Worm (Caenorhabditis elegans) whole organism, L4 larva: Measurements from ENCODE around the gene T23G4.2.

Experiments
- F26F4.8 ChIP-seq: fragments of 200-800 bp; sonication (Bioruptor generic); conservative IDR thresholded peaks from 2 replicates; pipeline ENCODE4 v1.3.6; 2022; ENCODE audit warnings: missing genetic modification characterization, missing compliant biosample characterization
- F37D6.2 ChIP-seq: sonication (generic microtip); optimal IDR thresholded peaks from 2 replicates; lab custom pipeline; 2016; ENCODE audit warnings: mild to moderate bottlenecking, missing genetic modification characterization, missing compliant biosample characterization
- F44E2.7 ChIP-seq: fragments of 200-800 bp; sonication (Bioruptor generic); IDR thresholded peaks from 2 replicates; pipeline ENCODE4 v2.1.2; 2022; ENCODE audit warnings: missing genetic modification characterization, missing compliant biosample characterization
- T26A8.4 ChIP-seq: fragments of 200-800 bp; sonication (Bioruptor generic); IDR thresholded peaks from 2 replicates; pipeline ENCODE4 v1.3.6; 2022; ENCODE audit warnings: missing genetic modification characterization, missing compliant biosample characterization
- Y105C5A.15 ChIP-seq: fragments of 200-800 bp; sonication (Bioruptor generic); IDR thresholded peaks from 2 replicates; pipeline ENCODE4 v1.3.6; 2022; ENCODE audit warnings: missing genetic modification characterization, missing compliant biosample characterization
- Y48G9A.11 ChIP-seq: fragments of 200-800 bp; sonication (Bioruptor generic); IDR thresholded peaks from 2 replicates; pipeline ENCODE4 v1.3.6; 2022; ENCODE audit warnings: missing genetic modification reagents, missing genetic modification characterization, missing compliant biosample characterization
- Y5F2A.4 ChIP-seq: fragments of 200-800 bp; sonication (Bioruptor generic); optimal IDR thresholded peaks from 2 replicates; lab custom pipeline; 2018; ENCODE audit warnings: mild to moderate bottlenecking, missing genetic modification characterization, missing compliant biosample characterization
- Y75B8A.6 ChIP-seq: fragments of 200-800 bp; sonication (Bioruptor generic); IDR thresholded peaks from 2 replicates; pipeline ENCODE4 v1.3.6; 2022; ENCODE audit warnings: missing genetic modification reagents, missing genetic modification characterization, missing compliant biosample characterization
- ZK546.5 ChIP-seq, 2 experiments: sonication (generic microtip); optimal IDR thresholded peaks; 2 replicates each; lab custom pipeline; 2017; ENCODE audit warnings: missing biosample characterization in 2 of 2, missing genetic modification characterization in 2 of 2
- aha-1 ChIP-seq: fragments of 150-350 bp; peaks from one replicate; lab custom pipeline; 2014; ENCODE audit warnings: missing biosample characterization, missing genetic modification characterization
- aly-2 ChIP-seq: sonication (generic microtip); optimal IDR thresholded peaks from 2 replicates; lab custom pipeline; 2018; ENCODE audit warnings: missing biosample characterization, missing genetic modification characterization
- attf-4 ChIP-seq: sonication (generic microtip); optimal IDR thresholded peaks from 3 replicates; lab custom pipeline; 2017; ENCODE audit warnings: missing biosample characterization, missing genetic modification characterization
- ceh-20 ChIP-seq: fragments of 200-800 bp; sonication (Bioruptor generic); IDR thresholded peaks from 2 replicates; pipeline ENCODE4 v1.3.6; 2022; ENCODE audit warnings: missing genetic modification reagents, missing genetic modification characterization, missing compliant biosample characterization
- ceh-28 ChIP-seq: fragments of 150-350 bp; optimal IDR thresholded peaks from 2 replicates; lab custom pipeline; 2014; ENCODE audit warnings: missing biosample characterization, missing genetic modification reagents, missing genetic modification characterization
- ceh-62 ChIP-seq: sonication (generic microtip); optimal IDR thresholded peaks from 2 replicates; lab custom pipeline; 2017; ENCODE audit warnings: missing biosample characterization, missing genetic modification characterization
- ceh-82 ChIP-seq: sonication (generic microtip); optimal IDR thresholded peaks from 2 replicates; lab custom pipeline; 2017; ENCODE audit warnings: missing biosample characterization, missing genetic modification characterization
- ces-1 ChIP-seq: fragments of 150-350 bp; sonication (generic microtip); optimal IDR thresholded peaks from 4 replicates; lab custom pipeline; 2014; ENCODE audit warnings: missing biosample characterization, missing genetic modification reagents, missing genetic modification characterization
- ctbp-1 ChIP-seq: fragments of 200-800 bp; sonication (Bioruptor generic); IDR thresholded peaks from 2 replicates; pipeline ENCODE4 v1.3.6; 2022; ENCODE audit warnings: missing genetic modification reagents, missing genetic modification characterization, missing compliant biosample characterization
- dmd-6 ChIP-seq: fragments of 200-800 bp; sonication (Bioruptor generic); IDR thresholded peaks from 2 replicates; pipeline ENCODE4 v1.3.6; 2022; ENCODE audit warnings: missing genetic modification reagents, missing genetic modification characterization, missing compliant biosample characterization
- dmd-8 ChIP-seq: fragments of 200-800 bp; sonication (Bioruptor generic); IDR thresholded peaks from 2 replicates; pipeline ENCODE4 v1.3.6; 2022; ENCODE audit warnings: missing genetic modification characterization, missing compliant biosample characterization
- dmd-9 ChIP-seq: fragments of 200-800 bp; sonication (Bioruptor generic); IDR thresholded peaks from 2 replicates; pipeline ENCODE4 v1.3.6; 2022; ENCODE audit warnings: missing genetic modification reagents, missing genetic modification characterization, missing compliant biosample characterization
- dpl-1 ChIP-seq: fragments of 150-350 bp; optimal IDR thresholded peaks from 2 replicates; lab custom pipeline; 2014; ENCODE audit warnings: missing biosample characterization, missing genetic modification reagents, missing genetic modification characterization
- duxl-1 ChIP-seq: sonication (generic microtip); optimal IDR thresholded peaks from 2 replicates; lab custom pipeline; 2016; ENCODE audit warnings: mild to moderate bottlenecking, missing genetic modification characterization, moderate library complexity, missing compliant biosample characterization; ENCODE audit not compliant: poor library complexity
- dve-1 ChIP-seq: sonication (generic microtip); optimal IDR thresholded peaks from 2 replicates; lab custom pipeline; 2017; ENCODE audit warnings: antibody characterized with exemption, mild to moderate bottlenecking, missing genetic modification characterization, missing compliant biosample characterization; ENCODE audit not compliant: insufficient read depth
- egl-43 ChIP-seq: fragments of 200-800 bp; sonication (Bioruptor generic); IDR thresholded peaks from 2 replicates; pipeline ENCODE4 v1.3.6; 2022; ENCODE audit warnings: missing genetic modification reagents, missing genetic modification characterization, missing compliant biosample characterization
- hlh-11 ChIP-seq: fragments of 200-800 bp; sonication (Bioruptor generic); optimal IDR thresholded peaks from 2 replicates; lab custom pipeline; 2018; ENCODE audit warnings: mild to moderate bottlenecking, missing genetic modification characterization, missing compliant biosample characterization
- jun-1 ChIP-seq: fragments of 150-350 bp; optimal IDR thresholded peaks from 2 replicates; lab custom pipeline; 2014; ENCODE audit warnings: missing biosample characterization, missing genetic modification reagents, missing genetic modification characterization
- lim-7 ChIP-seq: fragments of 200-800 bp; sonication (Bioruptor generic); IDR thresholded peaks from 2 replicates; pipeline ENCODE4 v1.3.6; 2022; ENCODE audit warnings: missing genetic modification characterization, missing compliant biosample characterization
- lin-1 ChIP-seq: fragments of 200-800 bp; sonication (Bioruptor generic); IDR thresholded peaks from 2 replicates; pipeline ENCODE4 v1.3.6; 2022; ENCODE audit warnings: missing genetic modification reagents, missing genetic modification characterization, missing compliant biosample characterization
- lin-15B ChIP-seq: fragments of 150-350 bp; sonication (generic microtip); optimal IDR thresholded peaks from 3 replicates; lab custom pipeline; 2014; ENCODE audit warnings: missing biosample characterization, missing genetic modification characterization
- lin-38 ChIP-seq: fragments of 200-800 bp; sonication (Bioruptor generic); IDR thresholded peaks from 2 replicates; pipeline ENCODE4 v1.3.6; 2022; ENCODE audit warnings: missing genetic modification reagents, missing genetic modification characterization, missing compliant biosample characterization
- madf-5 ChIP-seq, 2 experiments: fragments of 200-800 bp; sonication (Bioruptor generic); IDR thresholded peaks; 2 replicates each; pipeline ENCODE4 v1.3.6; 2022; ENCODE audit warnings: missing compliant biosample characterization in 2 of 2, missing genetic modification characterization in 2 of 2
- madf-9 ChIP-seq: fragments of 200-800 bp; sonication (Bioruptor generic); conservative IDR thresholded peaks from 2 replicates; pipeline ENCODE4 v1.3.6; 2022; ENCODE audit warnings: missing genetic modification reagents, missing genetic modification characterization, missing compliant biosample characterization
- mdl-1 ChIP-seq, 2 experiments: fragments of 150-350 bp in 1 of 2; sonication (generic microtip) in 1 of 2; optimal IDR thresholded peaks; 2 replicates each; lab custom pipeline; 2014 to 2017; ENCODE audit warnings: missing biosample characterization in 2 of 2, missing genetic modification characterization in 2 of 2
- mdt-29 ChIP-seq: fragments of 200-800 bp; sonication (Bioruptor generic); IDR thresholded peaks from 2 replicates; pipeline ENCODE4 v1.3.6; 2022; ENCODE audit warnings: missing genetic modification reagents, missing genetic modification characterization, missing compliant biosample characterization
- mes-2 ChIP-seq: sonication (generic microtip); optimal IDR thresholded peaks from 2 replicates; lab custom pipeline; 2016; ENCODE audit warnings: missing genotype, mild to moderate bottlenecking, missing genetic modification characterization, missing compliant biosample characterization; ENCODE audit not compliant: poor library complexity, severe bottlenecking
- nhr-10 ChIP-seq: fragments of 150-350 bp; optimal IDR thresholded peaks from 2 replicates; lab custom pipeline; 2014; ENCODE audit warnings: missing biosample characterization, missing genetic modification characterization
- nhr-28 ChIP-seq: fragments of 150-350 bp; optimal IDR thresholded peaks from 2 replicates; lab custom pipeline; 2014; ENCODE audit warnings: missing biosample characterization, missing genetic modification characterization
- nhr-41 ChIP-seq: fragments of 200-800 bp; sonication (Bioruptor generic); IDR thresholded peaks from 2 replicates; pipeline ENCODE4 v1.3.6; 2022; ENCODE audit warnings: missing genetic modification reagents, missing genetic modification characterization, missing compliant biosample characterization
- nhr-42 ChIP-seq: fragments of 200-800 bp; sonication (Bioruptor generic); IDR thresholded peaks from 2 replicates; pipeline ENCODE4 v1.3.6; 2022; ENCODE audit warnings: missing genetic modification characterization, missing compliant biosample characterization
- nhr-76 ChIP-seq: fragments of 150-350 bp; optimal IDR thresholded peaks from 2 replicates; lab custom pipeline; 2014; ENCODE audit warnings: missing biosample characterization, missing genetic modification characterization
- saeg-2 ChIP-seq: fragments of 200-800 bp; sonication (Bioruptor generic); IDR thresholded peaks from 2 replicates; pipeline ENCODE4 v1.3.6; 2022; ENCODE audit warnings: missing genetic modification reagents, missing genetic modification characterization, missing compliant biosample characterization
- sdz-12 ChIP-seq: fragments of 200-800 bp; sonication (Bioruptor generic); optimal IDR thresholded peaks from 2 replicates; lab custom pipeline; 2018; ENCODE audit warnings: mild to moderate bottlenecking, missing genetic modification characterization, missing compliant biosample characterization
- skn-1 ChIP-seq: fragments of 150-350 bp; optimal IDR thresholded peaks from 2 replicates; lab custom pipeline; 2014; ENCODE audit warnings: missing biosample characterization, missing genetic modification characterization
- snpc-1.2 ChIP-seq: fragments of 200-800 bp; sonication (Bioruptor generic); IDR thresholded peaks from 2 replicates; pipeline ENCODE4 v1.3.6; 2022; ENCODE audit warnings: missing genetic modification reagents, missing genetic modification characterization, missing compliant biosample characterization
- spr-3 ChIP-seq: fragments of 200-800 bp; sonication (Bioruptor generic); optimal IDR thresholded peaks from 2 replicates; lab custom pipeline; 2018; ENCODE audit warnings: mild to moderate bottlenecking, missing genetic modification characterization, missing compliant biosample characterization
- unc-130 ChIP-seq: sonication (generic microtip); optimal IDR thresholded peaks from 2 replicates; lab custom pipeline; 2016; ENCODE audit warnings: missing genetic modification reagents, missing genetic modification characterization, missing compliant biosample characterization
- unc-62 ChIP-seq, 3 experiments: fragments of 150-350 bp in 1 of 3; sonication (generic microtip); optimal IDR thresholded peaks in 2 of 3; peaks in 1 of 3; 1 replicate in 1 of 3; 2 replicates in 2 of 3; lab custom pipeline; 2014 to 2017; ENCODE audit warnings: missing biosample characterization in 3 of 3, missing genetic modification characterization in 3 of 3, missing genetic modification reagents in 3 of 3, missing genotype in 1 of 3
- zfp-2 ChIP-seq: sonication (generic microtip); optimal IDR thresholded peaks from 2 replicates; lab custom pipeline; 2016; ENCODE audit warnings: mild to moderate bottlenecking, missing genetic modification characterization, missing compliant biosample characterization
- zfp-3 ChIP-seq: fragments of 200-800 bp; sonication (Bioruptor generic); conservative IDR thresholded peaks from 2 replicates; pipeline ENCODE4 v1.3.6; 2022; ENCODE audit warnings: missing genetic modification reagents, missing genetic modification characterization, missing compliant biosample characterization
- zip-2 ChIP-seq: fragments of 150-350 bp; optimal IDR thresholded peaks from 2 replicates; lab custom pipeline; 2014; ENCODE audit warnings: missing biosample characterization, missing genetic modification characterization
- ztf-7 ChIP-seq: fragments of 150-350 bp; optimal IDR thresholded peaks from 2 replicates; lab custom pipeline; 2014; ENCODE audit warnings: missing biosample characterization, missing genetic modification characterization

The T23G4.2 gene

DNA sequence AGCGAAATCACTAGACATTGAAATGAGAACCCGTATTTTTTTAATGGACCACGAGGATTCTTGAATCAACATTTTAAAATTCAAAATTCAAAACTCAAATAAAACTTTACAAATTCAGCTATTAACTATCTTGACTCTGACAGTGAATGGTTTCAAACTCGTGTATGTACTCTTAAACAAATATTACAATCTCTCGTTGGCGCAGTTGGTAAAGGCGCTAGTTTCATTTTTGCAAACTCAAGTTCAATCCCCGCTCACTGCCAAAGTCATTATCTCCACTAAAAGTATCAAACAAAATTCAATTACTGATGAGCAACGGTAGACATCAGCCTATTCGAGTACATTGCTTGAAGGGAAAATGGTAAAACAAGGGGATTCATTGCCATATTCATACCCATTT lies 12.1 kb upstream of the T23G4.2 start:
- TF ChIP-seq F26F4.8 (GFP tag; lab: Robert Waterston, UW): no peak
- 0 out of 2 replicates have a peak, but pooled peaks have one; percentile 49 for TF ChIP-seq madf-9 (GFP tag; lab: Robert Waterston, UW)
- TF ChIP-seq mdt-29: no peak
- TF ChIP-seq dve-1 (tag; lab: Kevin White, UChicago): no peak
- TF ChIP-seq lim-7 (GFP tag; lab: Robert Waterston, UW): peak; percentile 86
- TF ChIP-seq nhr-28 (tag; lab: Kevin White, UChicago): no peak
- TF ChIP-seq dmd-8: peak; percentile 74; the same call in 1 of the 2 replicates
- no peak for TF ChIP-seq T26A8.4
- TF ChIP-seq Y75B8A.6 (GFP tag; lab: Robert Waterston, UW): no peak
- no peak for TF ChIP-seq spr-3 (GFP tag; lab: Kevin White, UChicago)
- peak; percentile 96 for TF ChIP-seq snpc-1.2
- no peak for TF ChIP-seq hlh-11 (tag; lab: Kevin White, UChicago)
- TF ChIP-seq skn-1 (tag; lab: Kevin White, UChicago): no peak
- TF ChIP-seq nhr-76 (tag; lab: Kevin White, UChicago): no peak
- no peak for TF ChIP-seq lin-1 (GFP tag; lab: Robert Waterston, UW)
- no peak for TF ChIP-seq aly-2 (tag; lab: Kevin White, UChicago)
- no peak for TF ChIP-seq dmd-9 (GFP tag; lab: Robert Waterston, UW)
- no peak for TF ChIP-seq attf-4 (tag; lab: Kevin White, UChicago)
- no peak for TF ChIP-seq mdl-1 (tag; optimal IDR thresholded peaks at IDR 0.05; lab: Kevin White, UChicago)
- no peak for TF ChIP-seq dpl-1
- TF ChIP-seq nhr-41: no peak
- TF ChIP-seq Y48G9A.11 (GFP tag; lab: Robert Waterston, UW): 0 out of 2 replicates have a peak, but pooled peaks have one; percentile 55
- TF ChIP-seq sdz-12 (GFP tag; lab: Kevin White, UChicago): no peak
- TF ChIP-seq Y5F2A.4 (GFP tag; lab: Kevin White, UChicago): peak; percentile 42
- TF ChIP-seq zip-2: no peak
- TF ChIP-seq egl-43 (GFP tag; lab: Robert Waterston, UW): no peak
- peak; percentile 58 for TF ChIP-seq lin-38 (GFP tag; lab: Robert Waterston, UW)
- TF ChIP-seq ceh-62 (tag; lab: Kevin White, UChicago): no peak
- no peak for TF ChIP-seq duxl-1 (tag; lab: Kevin White, UChicago)
- TF ChIP-seq dmd-6 (GFP tag; lab: Robert Waterston, UW): no peak
- TF ChIP-seq ces-1 (GFP tag; lab: Kevin White, UChicago): no peak
- 0 out of 2 replicates have a peak, but pooled peaks have one; percentile 58 for TF ChIP-seq F44E2.7 (GFP tag; lab: Robert Waterston, UW)
- no peak for TF ChIP-seq ZK546.5 (tag; optimal IDR thresholded peaks at IDR 0.05; lab: Kevin White, UChicago)
- TF ChIP-seq ceh-82: no peak
- TF ChIP-seq madf-5 (GFP tag; IDR thresholded peaks at IDR 0.05; lab: Robert Waterston, UW): peak; percentile 26 to 45; a peak in 1 of 4 replicates
- peak; percentile 77 for TF ChIP-seq aha-1 (tag; lab: Kevin White, UChicago)
- no peak for TF ChIP-seq jun-1 (tag; lab: Kevin White, UChicago)
- no peak for TF ChIP-seq Y105C5A.15 (GFP tag; lab: Robert Waterston, UW)
- TF ChIP-seq saeg-2 (GFP tag; lab: Robert Waterston, UW): no peak
- TF ChIP-seq unc-130 (GFP tag; lab: Kevin White, UChicago): no peak
- no peak for TF ChIP-seq ceh-28 (tag; lab: Kevin White, UChicago)
- TF ChIP-seq unc-62 (GFP tag; optimal IDR thresholded peaks at IDR 0.05 in 1 of 2; lab: Kevin White, UChicago): no peak
- no peak for TF ChIP-seq unc-62 (tag; optimal IDR thresholded peaks at IDR 0.05; lab: Kevin White, UChicago)
- no peak for TF ChIP-seq ceh-20 (GFP tag; lab: Robert Waterston, UW)
- peak; percentile 34 for TF ChIP-seq mes-2 (tag; lab: Kevin White, UChicago)
- TF ChIP-seq ztf-7 (tag; lab: Kevin White, UChicago): peak; percentile 54
- no peak for TF ChIP-seq nhr-42
- no peak for TF ChIP-seq ctbp-1
- no peak for TF ChIP-seq nhr-10
- no peak for TF ChIP-seq F37D6.2 (tag; lab: Kevin White, UChicago)
- TF ChIP-seq zfp-2 (tag; lab: Kevin White, UChicago): no peak
- TF ChIP-seq lin-15B (tag; lab: Kevin White, UChicago): no peak
- 0 out of 2 replicates have a peak, but pooled peaks have one; percentile 11 for TF ChIP-seq zfp-3 (GFP tag; lab: Robert Waterston, UW)
